Worm (Caenorhabditis elegans) whole organism, L3 larva: ENCODE data around the gene C05C12.5.
"Not testable (repeated sequence)": the region's sequence is repeated elsewhere in the genome, so short reads cannot be mapped to it uniquely, and the experiment has no call there.

Experiments
- R02D3.7 ChIP-seq: fragments of 150-350 bp; optimal IDR thresholded peaks from 2 replicates; lab custom pipeline; 2014; ENCODE audit warnings: missing biosample characterization, missing genetic modification characterization
- ZK546.5 ChIP-seq: sonication (generic microtip); optimal IDR thresholded peaks from 2 replicates; lab custom pipeline; 2017; ENCODE audit warnings: missing biosample characterization, missing genetic modification characterization
- aly-2 ChIP-seq: fragments of 150-350 bp; optimal IDR thresholded peaks from 2 replicates; lab custom pipeline; 2014; ENCODE audit warnings: missing biosample characterization, missing genetic modification characterization
- ama-1 ChIP-seq: fragments of 150-350 bp; optimal IDR thresholded peaks from 2 replicates; lab custom pipeline; 2018
- ceh-16 ChIP-seq: sonication (generic microtip); optimal IDR thresholded peaks from 2 replicates; lab custom pipeline; 2017; ENCODE audit warnings: missing biosample characterization, missing genetic modification characterization
- ceh-28 ChIP-seq: fragments of 150-350 bp; optimal IDR thresholded peaks from 2 replicates; lab custom pipeline; 2014; ENCODE audit warnings: missing biosample characterization, missing genetic modification reagents, missing genetic modification characterization
- ceh-82 ChIP-seq: fragments of 150-350 bp; optimal IDR thresholded peaks from 2 replicates; lab custom pipeline; 2014; ENCODE audit warnings: missing biosample characterization, missing genetic modification characterization
- ceh-9 ChIP-seq: sonication (generic microtip); optimal IDR thresholded peaks from 2 replicates; lab custom pipeline; 2018; ENCODE audit warnings: missing biosample characterization, missing genetic modification characterization
- egl-27 ChIP-seq: sonication (generic microtip); optimal IDR thresholded peaks from 4 replicates; lab custom pipeline; 2017; ENCODE audit warnings: missing biosample characterization, missing genetic modification reagents, missing genetic modification characterization
- egl-5 ChIP-seq: fragments of 150-350 bp; optimal IDR thresholded peaks from 2 replicates; lab custom pipeline; 2017; ENCODE audit warnings: missing biosample characterization, missing genetic modification reagents, missing genetic modification characterization, inconsistent platforms
- elt-1 ChIP-seq: fragments of 150-350 bp; optimal IDR thresholded peaks from 2 replicates; lab custom pipeline; 2014; ENCODE audit warnings: missing biosample characterization, missing genetic modification characterization
- elt-2 ChIP-seq: sonication (generic microtip); optimal IDR thresholded peaks from 2 replicates; lab custom pipeline; 2016; ENCODE audit warnings: missing genetic modification reagents, mild to moderate bottlenecking, missing genetic modification characterization, missing compliant biosample characterization
- elt-3 ChIP-seq, 3 experiments: fragments of 150-350 bp in 1 of 3; sonication (generic microtip) in 2 of 3; optimal IDR thresholded peaks; 2 replicates in 2 of 3; 4 replicates in 1 of 3; lab custom pipeline; 2014 to 2017; ENCODE audit warnings: missing biosample characterization in 3 of 3, missing genetic modification characterization in 3 of 3
- eor-1 ChIP-seq, 2 experiments: fragments of 150-350 bp; optimal IDR thresholded peaks; 2 replicates each; lab custom pipeline; 2014 to 2018; ENCODE audit warnings: missing biosample characterization in 2 of 2, missing genetic modification characterization in 2 of 2
- fkh-2 ChIP-seq: fragments of 150-350 bp; optimal IDR thresholded peaks from 2 replicates; lab custom pipeline; 2014; ENCODE audit warnings: missing biosample characterization, missing genetic modification reagents, missing genetic modification characterization
- hmg-11 ChIP-seq: sonication (generic microtip); optimal IDR thresholded peaks from 2 replicates; lab custom pipeline; 2016; ENCODE audit warnings: missing genetic modification characterization, missing compliant biosample characterization
- jun-1 ChIP-seq: fragments of 150-350 bp; optimal IDR thresholded peaks from 2 replicates; lab custom pipeline; 2014; ENCODE audit warnings: missing biosample characterization, missing genetic modification reagents, missing genetic modification characterization
- lin-15B ChIP-seq: fragments of 150-350 bp; optimal IDR thresholded peaks from 2 replicates; lab custom pipeline; 2014; ENCODE audit warnings: missing biosample characterization, missing genetic modification characterization
- lin-39 ChIP-seq: fragments of 150-350 bp; optimal IDR thresholded peaks from 2 replicates; lab custom pipeline; 2018; ENCODE audit warnings: missing biosample characterization, missing genetic modification reagents, missing genetic modification characterization
- lsy-12 ChIP-seq: sonication (generic microtip); optimal IDR thresholded peaks from 2 replicates; lab custom pipeline; 2016; ENCODE audit warnings: mild to moderate bottlenecking, missing genetic modification characterization, missing compliant biosample characterization
- nhr-12 ChIP-seq: fragments of 150-350 bp; optimal IDR thresholded peaks from 2 replicates; lab custom pipeline; 2014; ENCODE audit warnings: missing biosample characterization, missing genetic modification characterization
- nhr-23 ChIP-seq: fragments of 150-350 bp; optimal IDR thresholded peaks from 2 replicates; lab custom pipeline; 2014; ENCODE audit warnings: missing biosample characterization, missing genetic modification reagents, missing genetic modification characterization
- nhr-28 ChIP-seq: fragments of 150-350 bp; optimal IDR thresholded peaks from 2 replicates; lab custom pipeline; 2014; ENCODE audit warnings: missing biosample characterization, missing genetic modification characterization
- nhr-43 ChIP-seq: sonication (generic microtip); optimal IDR thresholded peaks from 2 replicates; lab custom pipeline; 2016; ENCODE audit warnings: mild to moderate bottlenecking, missing genetic modification characterization, missing compliant biosample characterization; ENCODE audit not compliant: poor library complexity, severe bottlenecking
- nhr-67 ChIP-seq: fragments of 150-350 bp; optimal IDR thresholded peaks from 2 replicates; lab custom pipeline; 2014; ENCODE audit warnings: missing biosample characterization, missing genetic modification characterization
- nhr-76 ChIP-seq: fragments of 150-350 bp; sonication (generic microtip); optimal IDR thresholded peaks from 5 replicates; lab custom pipeline; 2014; ENCODE audit warnings: missing biosample characterization, missing genetic modification characterization
- nhr-77 ChIP-seq: fragments of 150-350 bp; optimal IDR thresholded peaks from 2 replicates; lab custom pipeline; 2014; ENCODE audit warnings: missing biosample characterization, missing genetic modification characterization
- pha-4 ChIP-seq: fragments of 150-350 bp; optimal IDR thresholded peaks from 2 replicates; lab custom pipeline; 2014; ENCODE audit warnings: missing biosample characterization, missing genetic modification reagents, missing genetic modification characterization
- pqm-1 ChIP-seq: fragments of 150-350 bp; optimal IDR thresholded peaks from 2 replicates; lab custom pipeline; 2017; ENCODE audit warnings: missing biosample characterization, missing genetic modification characterization, inconsistent platforms
- sea-2 ChIP-seq: fragments of 150-350 bp; sonication (generic microtip); optimal IDR thresholded peaks from 4 replicates; lab custom pipeline; 2014; ENCODE audit warnings: missing biosample characterization, missing genetic modification reagents, missing genetic modification characterization
- skn-1 ChIP-seq: fragments of 150-350 bp; optimal IDR thresholded peaks from 2 replicates; lab custom pipeline; 2014; ENCODE audit warnings: missing biosample characterization, missing genetic modification characterization
- snpc-4 ChIP-seq: fragments of 150-350 bp; optimal IDR thresholded peaks from 2 replicates; lab custom pipeline; 2014; ENCODE audit warnings: missing biosample characterization, missing genetic modification characterization
- tbx-2 ChIP-seq: sonication (generic microtip); optimal IDR thresholded peaks from 2 replicates; lab custom pipeline; 2016; ENCODE audit warnings: mild to moderate bottlenecking, missing genetic modification characterization, missing compliant biosample characterization
- unc-39 ChIP-seq: sonication (generic microtip); optimal IDR thresholded peaks from 4 replicates; lab custom pipeline; 2017; ENCODE audit warnings: missing biosample characterization, missing genetic modification characterization
- unc-62 ChIP-seq: fragments of 150-350 bp; sonication (generic microtip); optimal IDR thresholded peaks from 4 replicates; lab custom pipeline; 2014; ENCODE audit warnings: missing biosample characterization, missing genetic modification reagents, missing genetic modification characterization

C05C12.5 gene

DNA sequence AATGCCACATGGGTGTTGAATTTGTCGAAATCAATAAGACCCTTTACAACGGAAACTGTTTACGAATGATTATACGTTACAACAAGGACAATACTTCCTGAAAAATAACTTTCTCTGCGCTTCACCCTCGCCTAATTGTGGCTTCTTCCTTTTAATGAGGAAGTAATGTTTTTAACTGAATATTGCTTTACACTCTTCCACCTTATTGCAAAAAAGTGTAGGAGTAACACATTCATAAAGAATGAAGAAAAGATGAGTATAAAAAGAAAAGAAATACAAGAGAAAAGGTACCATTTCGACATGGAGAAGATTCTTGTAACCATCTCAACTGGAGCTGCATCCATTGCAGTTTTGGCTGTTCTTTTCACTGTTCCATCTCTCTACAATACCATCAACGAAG is 2.1 kb upstream of the C05C12.5 start, which contains the start of gene col-126:
col-126 (plus strand) TSS at position 301 of the 400 bp plus-strand sequence.
- TF ChIP-seq ceh-9 (tag; lab: Kevin White, UChicago); lin-39 (tag; lab: Kevin White, UChicago); unc-62 (GFP tag; lab: Kevin White, UChicago): not testable (repeated sequence)
- TF ChIP-seq, all 47 proteins: peak for 0; not testable (repeated sequence) for 47

DNA sequence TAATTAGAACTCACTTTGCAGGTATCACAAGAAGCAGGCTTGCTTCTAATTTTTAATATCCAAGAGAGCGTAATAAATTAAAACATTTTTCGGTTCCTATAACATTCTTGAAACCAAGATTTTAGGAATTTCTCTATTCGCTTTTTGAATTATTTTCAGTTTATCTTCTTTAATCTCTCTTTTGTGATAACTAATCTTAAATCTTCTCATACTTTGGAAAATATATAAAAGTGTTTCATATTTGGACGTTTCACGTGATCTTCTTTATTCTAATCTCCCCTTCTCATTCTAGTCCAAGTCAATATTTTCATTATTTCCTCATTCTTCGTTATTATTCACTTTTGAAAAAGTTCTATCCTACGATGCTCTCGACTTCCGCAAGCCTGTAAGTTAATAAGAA is 550 bp upstream of the C05C12.5 start, which contains the start of gene F54D1.1:
F54D1.1 (plus strand) TSS at position 301 of the 400 bp plus-strand sequence.
- TF ChIP-seq nhr-76 (tag; lab: Kevin White, UChicago) (no peak), ceh-82 (no peak), egl-5 (no peak), lin-15B (tag; lab: Kevin White, UChicago) (no peak), nhr-23 (no peak), ceh-16 (no peak), sea-2 (no peak)

DNA sequence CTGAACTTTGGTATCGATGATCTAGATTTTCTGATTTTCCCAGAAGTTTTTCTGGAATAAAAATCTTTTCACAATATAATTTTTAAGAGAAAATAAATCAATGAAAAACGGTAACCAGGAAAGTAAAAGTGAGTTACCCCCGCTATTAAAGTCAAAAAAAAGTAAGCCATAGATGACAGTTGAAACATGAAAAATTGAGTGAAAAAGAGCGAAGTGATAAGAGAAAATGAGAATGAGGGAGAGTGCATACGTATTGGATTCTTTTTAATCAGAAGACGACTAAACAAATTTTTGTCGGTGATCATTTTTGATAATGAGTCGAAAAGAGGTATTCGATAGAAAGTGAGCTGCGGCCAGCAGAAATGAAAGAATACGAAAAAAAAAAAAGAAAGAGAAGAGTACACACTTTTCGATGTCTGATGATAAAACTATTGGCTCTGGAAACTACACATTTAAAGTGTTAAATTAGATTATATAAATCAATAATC is 1.5 kb downstream of the C05C12.5 start, which contains the start of gene gtl-1:
gtl-1 (minus strand) TSS at position 51 of the 488 bp plus-strand sequence.
- no peak for TF ChIP-seq nhr-67 (tag; lab: Kevin White, UChicago)
- no peak for TF ChIP-seq unc-39
- no peak for TF ChIP-seq nhr-43 (tag; lab: Kevin White, UChicago)
- TF ChIP-seq nhr-28 (tag; lab: Kevin White, UChicago) = no peak
- TF ChIP-seq nhr-76 (tag; lab: Kevin White, UChicago) = no peak
- peak; percentile 87 for TF ChIP-seq elt-2 (tag; lab: Kevin White, UChicago)
- no peak for TF ChIP-seq R02D3.7 (tag; lab: Kevin White, UChicago)
- no peak for TF ChIP-seq aly-2 (tag; lab: Kevin White, UChicago)
- TF ChIP-seq nhr-12 (tag; lab: Kevin White, UChicago) = no peak
- TF ChIP-seq elt-3 (tag; optimal IDR thresholded peaks at IDR 0.05; lab: Kevin White, UChicago) = no peak
- TF ChIP-seq unc-62 (GFP tag; lab: Kevin White, UChicago) = no peak
- TF ChIP-seq tbx-2 (tag; lab: Kevin White, UChicago) = no peak
- no peak for TF ChIP-seq elt-1 (tag; lab: Kevin White, UChicago)
- TF ChIP-seq ceh-28 (tag; lab: Kevin White, UChicago) = no peak
- no peak for TF ChIP-seq lsy-12
- no peak for TF ChIP-seq eor-1 (tag; optimal IDR thresholded peaks at IDR 0.05; lab: Kevin White, UChicago)
- no peak for TF ChIP-seq ama-1 (lab: Kevin White, UChicago)
- TF ChIP-seq pqm-1 (tag; lab: Kevin White, UChicago) = peak; percentile 27
- peak; percentile 8 for TF ChIP-seq pha-4 (tag; lab: Kevin White, UChicago)
- TF ChIP-seq hmg-11 = no peak
- no peak for TF ChIP-seq skn-1
- TF ChIP-seq nhr-77 (tag; lab: Kevin White, UChicago) = no peak
- TF ChIP-seq ZK546.5 (tag; lab: Kevin White, UChicago) = no peak
- no peak for TF ChIP-seq egl-27 (tag; lab: Kevin White, UChicago)

DNA sequence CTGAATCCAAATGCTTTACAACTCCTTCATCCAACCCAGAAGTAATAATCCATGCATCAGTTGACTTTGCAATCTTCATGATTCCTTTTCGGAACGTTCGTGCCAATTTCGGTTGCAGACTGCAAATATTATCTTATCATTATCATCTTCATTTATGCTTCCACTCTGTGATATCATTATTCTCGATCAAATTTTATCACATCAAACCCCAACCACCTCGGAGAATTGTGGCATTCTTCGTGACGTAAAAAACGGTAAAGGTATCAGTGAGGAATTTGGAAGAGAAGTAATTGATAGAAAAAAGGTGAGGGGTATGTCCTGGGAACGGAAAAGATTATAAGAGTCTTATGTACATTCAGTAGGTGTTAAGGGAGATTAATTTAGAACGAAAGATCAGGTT is 3.5 kb downstream of the C05C12.5 start:
- no peak for TF ChIP-seq fkh-2
- TF ChIP-seq jun-1 = peak; percentile 63
- TF ChIP-seq nhr-67 (tag; lab: Kevin White, UChicago) = no peak
- TF ChIP-seq pqm-1 (tag; lab: Kevin White, UChicago) = peak; percentile 64
- peak; percentile 89 for TF ChIP-seq elt-2 (tag; lab: Kevin White, UChicago)
- TF ChIP-seq nhr-28 (tag; lab: Kevin White, UChicago) = no peak
- no peak for TF ChIP-seq ceh-9 (tag; lab: Kevin White, UChicago)

DNA sequence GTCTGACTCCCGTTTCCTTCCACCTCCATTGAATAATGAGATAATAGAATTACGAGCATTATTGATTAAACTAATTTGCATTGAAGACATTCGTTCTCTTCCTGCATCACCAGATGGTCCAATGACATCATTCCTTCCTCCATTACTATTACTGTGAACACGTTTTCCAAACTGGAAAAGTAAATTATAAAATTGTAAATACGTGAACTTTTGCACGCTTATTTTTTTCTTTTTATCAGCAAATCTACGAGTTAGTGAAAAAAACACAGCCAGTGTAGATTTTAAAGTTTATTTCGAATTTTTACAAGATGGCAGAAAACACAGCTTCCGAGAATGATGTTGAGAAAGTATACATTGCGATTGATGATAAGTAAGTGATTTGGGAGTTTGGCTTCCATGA is 7.3 kb downstream of the C05C12.5 start, which contains the start of gene C05C12.1:
C05C12.1 (plus strand) TSS at position 301 of the 400 bp plus-strand sequence.
- not testable (repeated sequence) for TF ChIP-seq nhr-67 (tag; lab: Kevin White, UChicago); snpc-4; egl-5
- TF ChIP-seq, all 47 proteins: peak for 0; not testable (repeated sequence) for 47
